Fruit fly (Drosophila melanogaster): ENCODE measurements around the gene IFT57.

Gene IFT57

DNA sequence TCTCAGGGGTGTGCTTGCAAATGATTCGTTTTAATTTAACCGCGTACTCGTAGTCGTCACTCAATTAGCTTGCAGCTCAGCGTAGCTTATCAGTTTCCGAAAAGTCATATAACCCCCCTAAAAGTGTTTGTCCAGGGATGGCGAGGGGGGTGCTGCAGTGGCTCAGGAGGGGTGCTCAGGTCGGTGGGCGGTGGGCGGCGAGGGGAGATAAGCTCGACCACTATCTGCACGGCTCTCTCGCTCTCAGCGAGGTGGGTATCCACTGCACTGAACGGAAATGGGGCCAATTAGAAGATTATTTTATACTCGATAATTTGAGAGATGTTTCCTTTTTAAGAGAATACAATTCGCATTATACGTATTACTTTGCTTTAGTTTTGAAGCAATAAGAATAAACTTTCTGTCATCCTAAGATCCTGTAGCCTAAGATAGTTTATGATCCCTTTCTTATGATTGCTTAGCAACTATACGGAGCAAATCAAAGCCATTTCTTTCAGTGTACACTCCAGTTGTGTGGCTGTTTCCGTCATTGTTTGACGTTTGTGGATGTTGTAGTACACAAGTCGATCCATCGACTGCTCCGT lies 42.7 kb downstream of the IFT57 start (continued):
- TF ChIP-seq Dref (GFP tag; IDR thresholded peaks at IDR 0.05) (no peak), CG12942 (GFP tag; optimal IDR thresholded peaks at IDR 0.05) (peak; percentile 53), h (optimal IDR thresholded peaks at IDR 0.05) (no peak), tll (GFP tag; optimal IDR thresholded peaks at IDR 0.05) (no peak), CG9437 (GFP tag; optimal IDR thresholded peaks at IDR 0.05) (peak; percentile 12), wek (GFP tag; optimal IDR thresholded peaks at IDR 0.05) (no peak), Nf-YA (GFP tag; IDR thresholded peaks at IDR 0.05) (no peak; the same call in 1 of the 2 replicates), CG7372 (GFP tag; IDR thresholded peaks at IDR 0.05) (peak; percentile 64; the same call in 1 of the 2 replicates), yki (optimal IDR thresholded peaks at IDR 0.05) (no peak), D19B (GFP tag; optimal IDR thresholded peaks at IDR 0.05) (no peak), CG4424 (GFP tag; optimal IDR thresholded peaks at IDR 0.05) (peak; percentile 56), Usf (GFP tag; optimal IDR thresholded peaks at IDR 0.05) (no peak), gem (tag; optimal IDR thresholded peaks at IDR 0.05) (peak; percentile 88), dpn (GFP tag; optimal IDR thresholded peaks at IDR 0.05) (peak; percentile 50 to 52), ac (GFP tag; optimal IDR thresholded peaks at IDR 0.05) (no peak), prd (optimal IDR thresholded peaks at IDR 0.05) (no peak), prd (GFP tag; IDR thresholded peaks at IDR 0.05) (peak; percentile 73), corto (GFP tag; optimal IDR thresholded peaks at IDR 0.05) (no peak), Lhr (GFP tag; optimal IDR thresholded peaks at IDR 0.05) (peak; percentile 28), CG15601 (tag; optimal IDR thresholded peaks at IDR 0.05) (peak; percentile 45), onecut (GFP tag; IDR thresholded peaks at IDR 0.05) (peak; percentile 52), sob (GFP tag; IDR thresholded peaks at IDR 0.05) (peak; percentile 78), CG3847 (GFP tag; IDR thresholded peaks at IDR 0.05) (peak; percentile 53; the same call in 1 of the 2 replicates), CG17186 (GFP tag; optimal IDR thresholded peaks at IDR 0.05) (no peak), psq (GFP tag; optimal IDR thresholded peaks at IDR 0.05) (peak; percentile 28), HmgD (GFP tag; optimal IDR thresholded peaks at IDR 0.05) (no peak), shn (GFP tag; optimal IDR thresholded peaks at IDR 0.05) (peak; percentile 66), CG16815 (GFP tag; optimal IDR thresholded peaks at IDR 0.05) (peak; percentile 37), CG8765 (GFP tag; IDR thresholded peaks at IDR 0.05) (no peak), Sin3A (optimal IDR thresholded peaks at IDR 0.05) (no peak), CG10274 (GFP tag; optimal IDR thresholded peaks at IDR 0.05) (peak; percentile 29), CG12104 (GFP tag; optimal IDR thresholded peaks at IDR 0.05) (peak; percentile 20), CG11695 (GFP tag; IDR thresholded peaks at IDR 0.05) (peak; percentile 69; the same call in 2 of the 3 replicates), sens-2 (GFP tag; IDR thresholded peaks at IDR 0.05) (no peak), CG9215 (GFP tag; IDR thresholded peaks at IDR 0.05) (peak; percentile 21; the same call in 1 of the 2 replicates), Bdp1 (GFP tag; optimal IDR thresholded peaks at IDR 0.05) (peak; percentile 31), CG32767 (GFP tag; IDR thresholded peaks at IDR 0.05) (peak; percentile 77), Stat92E (GFP tag; optimal IDR thresholded peaks at IDR 0.05) (no peak), tin (GFP tag; optimal IDR thresholded peaks at IDR 0.05) (peak; percentile 39), CG30431 (GFP tag; optimal IDR thresholded peaks at IDR 0.05) (peak; percentile 60), ewg (GFP tag; optimal IDR thresholded peaks at IDR 0.05) (peak; percentile 52), CG6683 (GFP tag; optimal IDR thresholded peaks at IDR 0.05) (peak; percentile 13), CG9817 (tag; optimal IDR thresholded peaks at IDR 0.05) (peak; percentile 54), hth (optimal IDR thresholded peaks at IDR 0.05) (no peak), abd-A (tag; optimal IDR thresholded peaks at IDR 0.05) (no peak), zen (tag; optimal IDR thresholded peaks at IDR 0.05) (peak; percentile 12), vfl (GFP tag; optimal IDR thresholded peaks at IDR 0.05) (no peak), Vsx1 (GFP tag; optimal IDR thresholded peaks at IDR 0.05) (peak; percentile 93), seq (GFP tag; IDR thresholded peaks at IDR 0.05) (peak; percentile 66), disco-r (GFP tag; optimal IDR thresholded peaks at IDR 0.05) (peak; percentile 18), CG4404 (GFP tag; IDR thresholded peaks at IDR 0.05) (no peak; the same call in 1 of the 2 replicates), CG10979 (tag; optimal IDR thresholded peaks at IDR 0.05) (peak; percentile 76)
